Fruit fly (Drosophila melanogaster): ENCODE results near the gene Klp31E.
A peak's percentile ranks its signal among the peaks of the same experiment; 100 is the strongest.

Klp31E gene

DNA sequence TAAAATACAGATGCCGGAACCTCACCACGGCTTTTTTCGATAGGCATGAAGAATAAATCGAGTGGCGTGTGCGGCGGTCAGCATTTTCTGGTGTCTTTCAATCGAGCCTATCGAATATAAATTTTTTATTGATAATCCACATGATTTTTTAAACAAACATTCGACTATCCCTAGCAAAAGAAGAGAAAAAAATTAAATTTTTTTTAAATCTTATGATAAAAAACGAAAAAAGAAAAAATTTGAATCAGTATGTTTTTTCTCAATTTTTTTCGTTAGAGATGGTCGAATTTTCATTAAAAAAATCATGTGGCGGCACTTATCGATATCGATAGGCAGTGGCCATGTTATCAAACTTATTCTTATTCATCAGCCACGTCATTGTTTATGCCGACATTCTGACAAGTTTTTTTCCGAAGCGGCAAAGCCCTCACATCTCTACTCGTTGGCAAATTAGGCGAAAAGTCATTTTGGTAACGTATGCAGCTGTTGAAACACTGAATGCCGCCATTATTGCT is 12.8 kb downstream of the Klp31E start, which contains the start of the genes SmB and KdelR (continued):
- TF ChIP-seq CG9727 (GFP tag; optimal IDR thresholded peaks at IDR 0.05) (peak; percentile 42), HHEX (GFP tag; optimal IDR thresholded peaks at IDR 0.05) (no peak), CG1529 (GFP tag; optimal IDR thresholded peaks at IDR 0.05) (no peak), chn (GFP tag; optimal IDR thresholded peaks at IDR 0.05) (no peak), ems (GFP tag; optimal IDR thresholded peaks at IDR 0.05) (no peak), gt (GFP tag; IDR thresholded peaks at IDR 0.05) (no peak), CG17612 (GFP tag; IDR thresholded peaks at IDR 0.05) (no peak), B-H2 (GFP tag; optimal IDR thresholded peaks at IDR 0.05) (no peak), CG3163 (GFP tag; optimal IDR thresholded peaks at IDR 0.05) (no peak), CG6654 (GFP tag; optimal IDR thresholded peaks at IDR 0.05) (no peak), br (optimal IDR thresholded peaks at IDR 0.05) (no peak), Dll (GFP tag; IDR thresholded peaks at IDR 0.05; ENCODE audit: partially characterized antibody) (peak; percentile 91), Nf-YB (GFP tag; optimal IDR thresholded peaks at IDR 0.05) (no peak), CG8290 (GFP tag; optimal IDR thresholded peaks at IDR 0.05) (peak; percentile 40), CG8290 (tag; optimal IDR thresholded peaks at IDR 0.05) (peak in 1 of 2 experiments; percentile 53), Chrac-16 (GFP tag; optimal IDR thresholded peaks at IDR 0.05) (peak; percentile 7), Fer1 (GFP tag; optimal IDR thresholded peaks at IDR 0.05) (peak; percentile 33), HmgD (GFP tag; optimal IDR thresholded peaks at IDR 0.05) (no peak), Elba2 (GFP tag; optimal IDR thresholded peaks at IDR 0.05) (peak; percentile 26), CG7372 (GFP tag; IDR thresholded peaks at IDR 0.05) (no peak), CG2889 (GFP tag; IDR thresholded peaks at IDR 0.05) (no peak), mld (GFP tag; IDR thresholded peaks at IDR 0.05; ENCODE audit: partially characterized antibody) (peak; percentile 76; the same call in 2 of the 3 replicates), ato (GFP tag; IDR thresholded peaks at IDR 0.05; ENCODE audit: partially characterized antibody) (peak; percentile 68), yki (optimal IDR thresholded peaks at IDR 0.05) (no peak), chinmo (GFP tag; IDR thresholded peaks at IDR 0.05; ENCODE audit: partially characterized antibody) (peak; percentile 61; the same call in 1 of the 4 replicates), CG15601 (tag; optimal IDR thresholded peaks at IDR 0.05) (peak; percentile 53), CG11456 (GFP tag; IDR thresholded peaks at IDR 0.05) (no peak), CG7357 (GFP tag; IDR thresholded peaks at IDR 0.05) (no peak), HmgZ (tag; optimal IDR thresholded peaks at IDR 0.05) (no peak), Jarid2 (GFP tag; optimal IDR thresholded peaks at IDR 0.05) (no peak), GATAe (GFP tag; conservative IDR thresholded peaks at IDR 0.05) (no peak), sens (GFP tag) (peak; percentile 81), CG17829 (tag; optimal IDR thresholded peaks at IDR 0.05) (peak; percentile 65), kay (GFP tag; optimal IDR thresholded peaks at IDR 0.05) (peak; percentile 90), klu (GFP tag; IDR thresholded peaks at IDR 0.05) (no peak), CG11093 (GFP tag; IDR thresholded peaks at IDR 0.05) (no peak), ssp (GFP tag; IDR thresholded peaks at IDR 0.05) (no peak; the same call in 1 of the 2 replicates), hth (optimal IDR thresholded peaks at IDR 0.05) (no peak), pzg (GFP tag; optimal IDR thresholded peaks at IDR 0.05) (peak; percentile 51), Hand (GFP tag; optimal IDR thresholded peaks at IDR 0.05) (no peak), Xbp1 (GFP tag; optimal IDR thresholded peaks at IDR 0.05) (peak; percentile 97), dysf (GFP tag; IDR thresholded peaks at IDR 0.05) (no peak), Myb (GFP tag; optimal IDR thresholded peaks at IDR 0.05) (no peak), gsb (GFP tag; IDR thresholded peaks at IDR 0.05) (no peak), tna (GFP tag; IDR thresholded peaks at IDR 0.05; ENCODE audit: partially characterized antibody) (peak; percentile 84), CG14014 (GFP tag; IDR thresholded peaks at IDR 0.05) (no peak), CG1603 (tag; optimal IDR thresholded peaks at IDR 0.05) (peak; percentile 16), wek (GFP tag; optimal IDR thresholded peaks at IDR 0.05) (no peak), bsh (GFP tag; optimal IDR thresholded peaks at IDR 0.05) (peak in 1 of 2 experiments; percentile 1), exex (tag; optimal IDR thresholded peaks at IDR 0.05) (peak; percentile 19), Stat92E (GFP tag; optimal IDR thresholded peaks at IDR 0.05) (peak in 1 of 3 experiments; percentile 7), nom (GFP tag; optimal IDR thresholded peaks at IDR 0.05) (peak; percentile 4)

Measured in whole organism, embryonic.